Fruit fly (Drosophila melanogaster) whole organism, embryonic: ENCODE results near the gene CG11843.

ENCODE experiments used
- Ada2b ChIP-seq: fragments of 200-800 bp; sonication (Bioruptor generic); IDR thresholded peaks from 2 replicates; pipeline ENCODE4 v1.3.6; 2022; ENCODE audit warnings: missing biosample characterization, missing genetic modification characterization
- CG10366 ChIP-seq: fragments of 200-800 bp; sonication (Bioruptor generic); IDR thresholded peaks from 2 replicates; pipeline ENCODE4 v1.3.6; 2022; ENCODE audit warnings: missing biosample characterization, missing genetic modification characterization
- CG10543 ChIP-seq: fragments of 200-800 bp; sonication (Bioruptor generic); optimal IDR thresholded peaks from 3 replicates; lab custom pipeline; 2017; ENCODE audit warnings: missing biosample characterization, mild to moderate bottlenecking, missing genetic modification characterization, moderate library complexity
- CG6854 ChIP-seq: fragments of 200-800 bp; sonication (Bioruptor generic); optimal IDR thresholded peaks from 3 replicates; lab custom pipeline; 2017; ENCODE audit warnings: missing biosample characterization, mild to moderate bottlenecking, missing genetic modification characterization
- CrebB ChIP-seq: fragments of 200-800 bp; sonication (Bioruptor generic); optimal IDR thresholded peaks from 3 replicates; lab custom pipeline; 2018; ENCODE audit warnings: missing biosample characterization, mild to moderate bottlenecking, missing genetic modification characterization
- Dll ChIP-seq: fragments of 200-800 bp; sonication (Bioruptor generic); IDR thresholded peaks from 4 replicates; pipeline ENCODE4 v1.3.6; 2022; ENCODE audit warnings: missing biosample characterization, missing genetic modification characterization; ENCODE audit not compliant: partially characterized antibody
- ERR ChIP-seq: fragments of 200-800 bp; sonication (Bioruptor generic); optimal IDR thresholded peaks from 2 replicates; lab custom pipeline; 2016; ENCODE audit warnings: missing biosample characterization, missing genetic modification characterization
- Sox102F ChIP-seq: fragments of 200-800 bp; sonication (Bioruptor generic); optimal IDR thresholded peaks from 2 replicates; lab custom pipeline; 2018; ENCODE audit warnings: missing biosample characterization, mild to moderate bottlenecking, missing genetic modification characterization, moderate library complexity
- bcd ChIP-seq: fragments of 200-800 bp; sonication (Bioruptor generic); optimal IDR thresholded peaks from 2 replicates; lab custom pipeline; 2017; ENCODE audit warnings: missing biosample characterization, mild to moderate bottlenecking, missing genetic modification characterization
- dmrt11E ChIP-seq: fragments of 200-800 bp; sonication (Bioruptor generic); optimal IDR thresholded peaks from 3 replicates; lab custom pipeline; 2018; ENCODE audit warnings: missing biosample characterization, mild to moderate bottlenecking, missing genetic modification characterization, moderate library complexity
- en ChIP-seq: fragments of 200-800 bp; sonication (Bioruptor generic); optimal IDR thresholded peaks from 2 replicates; lab custom pipeline; 2016; ENCODE audit warnings: missing biosample characterization, missing genetic modification characterization
- h ChIP-seq: fragments of >200 bp; optimal IDR thresholded peaks from 2 replicates; lab custom pipeline; 2017
- psq ChIP-seq: fragments of 200-800 bp; sonication (Bioruptor generic); optimal IDR thresholded peaks from 2 replicates; lab custom pipeline; 2017; ENCODE audit warnings: missing biosample characterization, missing genetic modification characterization

- TF ChIP-seq CG10366 (0 out of 2 replicates have a peak, but pooled peaks have one; percentile 0), CrebB (no peak), CG6854 (GFP tag; lab: Kevin White, UChicago) (no peak), en (no peak), dmrt11E (tag; lab: Kevin White, UChicago) (no peak), Sox102F (GFP tag; lab: Kevin White, UChicago) (no peak), psq (no peak), Dll (GFP tag; lab: Robert Waterston, UW) (no peak), bcd (no peak), CG10543 (GFP tag; lab: Kevin White, UChicago) (no peak), Ada2b (no peak), ERR (GFP tag; lab: Kevin White, UChicago) (no peak), h (lab: Kevin White, UChicago) (no peak)
Measured at dm6 chr3R:29069208-29070072, 15.3 kb downstream of the CG11843 start.
